Worm (Caenorhabditis elegans): Measurements from ENCODE around the gene C03A3.1.

DNA sequence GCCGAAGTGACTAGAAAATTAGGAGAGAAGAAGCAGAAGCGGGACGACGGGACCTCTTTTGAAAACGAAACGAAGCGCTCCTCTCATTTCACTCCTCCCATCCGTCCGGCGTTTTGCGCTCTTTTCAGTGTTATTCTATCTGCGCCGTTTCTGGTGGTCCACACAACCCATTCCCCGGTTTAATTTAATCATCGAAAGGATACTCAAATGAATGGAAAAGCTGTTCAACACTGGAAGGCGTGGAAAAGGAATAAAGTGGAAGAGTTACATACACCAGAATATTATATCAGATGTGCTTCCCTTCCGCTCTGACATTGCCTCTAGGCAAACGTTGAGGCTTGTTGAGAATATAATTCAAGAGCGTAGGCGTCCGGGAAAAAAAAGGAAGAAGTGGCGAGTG lies 12.1 kb upstream of the C03A3.1 start:
- TF ChIP-seq nhr-12 (tag; optimal IDR thresholded peaks at IDR 0.05) (no peak), mdl-1 (tag; optimal IDR thresholded peaks at IDR 0.05) (no peak), C34F6.9 (tag; optimal IDR thresholded peaks at IDR 0.05) (no peak), nhr-77 (tag; optimal IDR thresholded peaks at IDR 0.05) (no peak), ama-1 (optimal IDR thresholded peaks at IDR 0.05) (no peak), ZK546.5 (tag; optimal IDR thresholded peaks at IDR 0.05) (no peak)
